Worm (Caenorhabditis elegans) whole organism, L4 larva: Measurements from ENCODE around the gene C43H6.12.

ENCODE experiments used
- R02D3.7 ChIP-seq: fragments of 150-350 bp; sonication (generic microtip); optimal IDR thresholded peaks from 3 replicates; lab custom pipeline; 2014; ENCODE audit warnings: missing biosample characterization, missing genetic modification characterization
- Y75B8A.6 ChIP-seq: fragments of 200-800 bp; sonication (Bioruptor generic); IDR thresholded peaks from 2 replicates; pipeline ENCODE4 v1.3.6; 2022; ENCODE audit warnings: missing genetic modification reagents, missing genetic modification characterization, missing compliant biosample characterization
- ama-1 ChIP-seq: fragments of 150-350 bp; optimal IDR thresholded peaks from 2 replicates; lab custom pipeline; 2014; ENCODE audit warnings: inconsistent platforms, mixed read lengths
- fkh-10 ChIP-seq: fragments of 150-350 bp; optimal IDR thresholded peaks from 2 replicates; lab custom pipeline; 2014; ENCODE audit warnings: missing biosample characterization, missing genetic modification reagents, missing genetic modification characterization
- hlh-30 ChIP-seq: sonication (generic microtip); optimal IDR thresholded peaks from 2 replicates; lab custom pipeline; 2017; ENCODE audit warnings: antibody characterized with exemption, mild to moderate bottlenecking, missing genetic modification characterization, missing compliant biosample characterization; ENCODE audit not compliant: insufficient read depth
- lir-3 ChIP-seq: sonication (generic microtip); optimal IDR thresholded peaks from 2 replicates; lab custom pipeline; 2016; ENCODE audit warnings: mild to moderate bottlenecking, missing genetic modification characterization, missing compliant biosample characterization
- lsy-2 ChIP-seq, 2 experiments: fragments of 150-350 bp in 1 of 2; sonication (generic microtip) in 1 of 2; optimal IDR thresholded peaks; 2 replicates each; lab custom pipeline; 2014 to 2017; ENCODE audit warnings: missing biosample characterization in 2 of 2, missing genetic modification characterization in 2 of 2
- pha-4 ChIP-seq, 2 experiments: fragments of 150-350 bp in 1 of 2; fragments of 200-800 bp in 1 of 2; sonication (Bioruptor generic) in 1 of 2; IDR thresholded peaks in 1 of 2; optimal IDR thresholded peaks in 1 of 2; 2 replicates each; pipeline versions ENCODE4 v1.3.6 to Lab custom; 2014 to 2022; ENCODE audit warnings: missing genetic modification characterization in 2 of 2, missing genetic modification reagents in 2 of 2, missing biosample characterization in 1 of 2, missing compliant biosample characterization in 1 of 2

- TF ChIP-seq lir-3 (tag; lab: Kevin White, UChicago) (no peak), ama-1 (lab: Kevin White, UChicago) (no peak), pha-4 (GFP tag; IDR thresholded peaks at IDR 0.05; lab: Robert Waterston, UW) (no peak), pha-4 (tag; optimal IDR thresholded peaks at IDR 0.05; lab: Kevin White, UChicago) (no peak), Y75B8A.6 (GFP tag; lab: Robert Waterston, UW) (no peak), R02D3.7 (tag; lab: Kevin White, UChicago) (no peak), fkh-10 (no peak), hlh-30 (no peak), lsy-2 (tag; optimal IDR thresholded peaks at IDR 0.05; lab: Kevin White, UChicago) (no peak)
Observed at ce11 chrX:2450994-2451393, 41.6 kb downstream of the C43H6.12 start.
